Worm (Caenorhabditis elegans): ENCODE measurements around the gene atf-6.
A peak's percentile ranks its signal among the peaks of the same experiment; 100 is the strongest.

atf-6 gene

DNA sequence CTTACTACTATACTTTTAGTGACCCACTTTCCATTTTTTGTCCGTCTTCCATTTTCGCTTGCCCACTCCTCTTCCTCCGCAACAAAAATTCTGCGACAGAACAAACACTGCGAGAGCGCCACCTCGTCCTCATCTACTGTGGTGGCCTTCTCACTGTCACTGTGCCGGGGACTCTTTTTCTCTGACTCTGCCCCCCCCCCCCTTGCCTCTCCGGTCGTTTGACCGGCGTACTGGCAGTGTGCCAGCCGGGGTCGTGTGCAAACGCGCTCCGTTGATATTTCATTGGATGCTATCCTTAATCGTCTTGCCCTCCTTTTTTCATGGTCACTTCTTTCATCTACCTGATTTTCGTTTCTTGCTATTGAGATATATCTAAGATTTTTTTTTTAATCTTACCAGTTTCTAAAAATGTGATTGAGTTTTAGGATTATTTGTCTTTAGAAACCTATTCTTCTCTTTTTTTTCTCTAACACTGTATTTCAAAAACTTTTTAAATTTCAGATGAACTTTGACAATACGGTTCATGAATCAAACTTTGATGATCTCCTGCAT lies at the start of gene atf-6:
Gene atf-6, plus strand, starts transcription at position 502 of the 552 bp plus-strand sequence.
- peak; percentile 44 for TF ChIP-seq lin-39 (tag; optimal IDR thresholded peaks at IDR 0.05)
- TF ChIP-seq swsn-7 (tag; optimal IDR thresholded peaks at IDR 0.05): peak; percentile 92
- peak; percentile 76 for TF ChIP-seq grh-1 (GFP tag; IDR thresholded peaks at IDR 0.05)
- TF ChIP-seq nhr-76 (tag; optimal IDR thresholded peaks at IDR 0.05): no peak
- no peak for TF ChIP-seq nhr-84 (tag; optimal IDR thresholded peaks at IDR 0.05)
- peak; percentile 84 for TF ChIP-seq blmp-1 (tag; optimal IDR thresholded peaks at IDR 0.05)
- TF ChIP-seq ceh-88 (GFP tag; IDR thresholded peaks at IDR 0.05): no peak; the same call in 1 of the 2 replicates
- peak; percentile 81 for TF ChIP-seq tbx-2 (tag; optimal IDR thresholded peaks at IDR 0.05)
- TF ChIP-seq unc-86 (tag; optimal IDR thresholded peaks at IDR 0.05): peak; percentile 80
- TF ChIP-seq hlh-4 (tag; optimal IDR thresholded peaks at IDR 0.05): no peak
- TF ChIP-seq hlh-17 (GFP tag; optimal IDR thresholded peaks at IDR 0.05; ENCODE audit: borderline replicate concordance): no peak
- no peak for TF ChIP-seq ets-5 (GFP tag; IDR thresholded peaks at IDR 0.05)
- TF ChIP-seq ces-1 (GFP tag; optimal IDR thresholded peaks at IDR 0.05): no peak
- TF ChIP-seq egl-13 (tag; optimal IDR thresholded peaks at IDR 0.05): peak; percentile 78
- TF ChIP-seq nhr-77 (tag; optimal IDR thresholded peaks at IDR 0.05): peak; percentile 71
- peak; percentile 81 for TF ChIP-seq mep-1 (tag; optimal IDR thresholded peaks at IDR 0.05)
- TF ChIP-seq zag-1 (tag; optimal IDR thresholded peaks at IDR 0.05): no peak
- TF ChIP-seq irx-1 (tag; optimal IDR thresholded peaks at IDR 0.05): peak; percentile 54
- TF ChIP-seq unc-98 (GFP tag; IDR thresholded peaks at IDR 0.05): no peak
- peak; percentile 86 for TF ChIP-seq nhr-47 (tag; optimal IDR thresholded peaks at IDR 0.05)
- TF ChIP-seq mdl-1 (tag; optimal IDR thresholded peaks at IDR 0.05): peak in 1 of 2 experiments; percentile 73
- TF ChIP-seq pqm-1 (tag; optimal IDR thresholded peaks at IDR 0.05): no peak
- TF ChIP-seq aly-2 (tag; optimal IDR thresholded peaks at IDR 0.05): no peak
- peak; percentile 87 for TF ChIP-seq C16A3.4 (tag; optimal IDR thresholded peaks at IDR 0.05)
- TF ChIP-seq efl-1 (optimal IDR thresholded peaks at IDR 0.05): peak; percentile 55 to 57
- TF ChIP-seq efl-1 (GFP tag; optimal IDR thresholded peaks at IDR 0.05 in 1 of 2): peak; percentile 33 to 94
- no peak for TF ChIP-seq nhr-11 (tag; optimal IDR thresholded peaks at IDR 0.05)
- peak; percentile 67 to 76 for TF ChIP-seq lin-35 (GFP tag; optimal IDR thresholded peaks at IDR 0.05)
- TF ChIP-seq isw-1 (GFP tag; IDR thresholded peaks at IDR 0.05): peak; percentile 67
- no peak for TF ChIP-seq unc-30 (tag; optimal IDR thresholded peaks at IDR 0.05)
- TF ChIP-seq rnt-1 (tag; optimal IDR thresholded peaks at IDR 0.05): peak; percentile 79
- TF ChIP-seq fos-1 (tag; optimal IDR thresholded peaks at IDR 0.05): no peak
- TF ChIP-seq sup-37 (GFP tag; optimal IDR thresholded peaks at IDR 0.05): peak; percentile 33
- TF ChIP-seq snu-23 (GFP tag; optimal IDR thresholded peaks at IDR 0.05): peak; percentile 90
- peak; percentile 97 for TF ChIP-seq lin-14 (GFP tag; optimal IDR thresholded peaks at IDR 0.05)
- peak; percentile 34 for TF ChIP-seq F16B12.6 (tag; optimal IDR thresholded peaks at IDR 0.05)
- peak; percentile 91 for TF ChIP-seq skn-1 (tag; optimal IDR thresholded peaks at IDR 0.05)
- TF ChIP-seq egl-27 (tag; optimal IDR thresholded peaks at IDR 0.05): peak in 1 of 2 experiments; percentile 64
- TF ChIP-seq dpl-1 (GFP tag; optimal IDR thresholded peaks at IDR 0.05): peak; percentile 42 to 49 (median 48)
- peak in 1 of 2 experiments; percentile 74 for TF ChIP-seq ztf-11 (tag; optimal IDR thresholded peaks at IDR 0.05)
- no peak for TF ChIP-seq ama-1 (optimal IDR thresholded peaks at IDR 0.05)
- TF ChIP-seq C34B4.2 (tag; optimal IDR thresholded peaks at IDR 0.05): no peak
- no peak for TF ChIP-seq ceh-90 (tag; optimal IDR thresholded peaks at IDR 0.05)
- TF ChIP-seq lir-3 (tag; optimal IDR thresholded peaks at IDR 0.05; ENCODE audit: poor library complexity): peak; percentile 43
- peak; percentile 87 for TF ChIP-seq nhr-90 (tag; optimal IDR thresholded peaks at IDR 0.05; ENCODE audit: poor library complexity)
- peak in 3 of 6 experiments; percentile 38 to 65 (median 49) for TF ChIP-seq elt-3 (tag; optimal IDR thresholded peaks at IDR 0.05)
- TF ChIP-seq fkh-10 (GFP tag; optimal IDR thresholded peaks at IDR 0.05): peak; percentile 73
- TF ChIP-seq vab-15 (tag; optimal IDR thresholded peaks at IDR 0.05): peak; percentile 54
- TF ChIP-seq pax-3 (tag; optimal IDR thresholded peaks at IDR 0.05): no peak
- no peak for TF ChIP-seq ceh-63 (GFP tag; optimal IDR thresholded peaks at IDR 0.05)
- peak; percentile 67 for TF ChIP-seq elt-2 (tag; optimal IDR thresholded peaks at IDR 0.05)
- no peak for TF ChIP-seq C04F5.9 (tag; optimal IDR thresholded peaks at IDR 0.05)
- peak; percentile 59 for TF ChIP-seq ceh-8 (GFP tag; optimal IDR thresholded peaks at IDR 0.05)
